Worm (Caenorhabditis elegans): ENCODE data around the gene pqn-32.

The pqn-32 gene

ce11 chrII:13153299-13153698, 45.5 kb downstream of the pqn-32 start, which contains the start of gene spe-18:
spe-18 (minus strand) TSS chrII:13153399.
- TF ChIP-seq F44E2.7 (GFP tag; IDR thresholded peaks at IDR 0.05) = no peak
- TF ChIP-seq snpc-4 (tag; optimal IDR thresholded peaks at IDR 0.05) = no peak
- no peak for TF ChIP-seq ztf-7 (tag; optimal IDR thresholded peaks at IDR 0.05)
- no peak for TF ChIP-seq snpc-1.2 (GFP tag; IDR thresholded peaks at IDR 0.05)
- no peak for TF ChIP-seq ama-1 (optimal IDR thresholded peaks at IDR 0.05)
- no peak for TF ChIP-seq Y105C5A.15 (GFP tag; IDR thresholded peaks at IDR 0.05)
- TF ChIP-seq nhr-42 (GFP tag; IDR thresholded peaks at IDR 0.05) = no peak
- TF ChIP-seq D1046.2 (GFP tag; IDR thresholded peaks at IDR 0.05) = no peak
- no peak for TF ChIP-seq vab-7 (GFP tag; IDR thresholded peaks at IDR 0.05)
- no peak for TF ChIP-seq F49E8.2 (tag; optimal IDR thresholded peaks at IDR 0.05; ENCODE audit: borderline replicate concordance)
- no peak for TF ChIP-seq F37D6.2 (tag; optimal IDR thresholded peaks at IDR 0.05)
- TF ChIP-seq F10B5.3 (tag; optimal IDR thresholded peaks at IDR 0.05) = no peak
- no peak for TF ChIP-seq pqm-1 (tag; optimal IDR thresholded peaks at IDR 0.05)
- TF ChIP-seq arid-1 (GFP tag; conservative IDR thresholded peaks at IDR 0.05) = no peak
- TF ChIP-seq daf-16 (GFP tag; optimal IDR thresholded peaks at IDR 0.05) = no peak
- no peak for TF ChIP-seq daf-16 (tag; optimal IDR thresholded peaks at IDR 0.05)
- TF ChIP-seq mxl-2 (GFP tag; conservative IDR thresholded peaks at IDR 0.05) = no peak
- TF ChIP-seq rbr-2 (tag; optimal IDR thresholded peaks at IDR 0.05) = no peak

- peak; percentile 69 for TF ChIP-seq lin-38 (GFP tag; IDR thresholded peaks at IDR 0.05)
- TF ChIP-seq aha-1 (tag) = no peak
- TF ChIP-seq ztf-11 (tag; optimal IDR thresholded peaks at IDR 0.05) = no peak
These were observed 48.3 kb downstream of the pqn-32 start for ce11 chrII:13156071-13156470.

ce11 chrII:13156971-13157370, 49.2 kb downstream of the pqn-32 start, which contains the start of the genes hpr-17 and F32A11.1:
hpr-17 (minus strand) TSS chrII:13157047.
F32A11.1 (plus strand) TSS chrII:13157329.
- TF ChIP-seq mdt-29 (GFP tag; IDR thresholded peaks at IDR 0.05) (no peak), snpc-1.2 (GFP tag; IDR thresholded peaks at IDR 0.05) (no peak), dmd-9 (GFP tag; IDR thresholded peaks at IDR 0.05) (0 out of 2 replicates have a peak, but pooled peaks have one; percentile 40), lin-29 (GFP tag; IDR thresholded peaks at IDR 0.05) (peak; percentile 36; the same call in 1 of the 2 replicates), pha-4 (GFP tag; IDR thresholded peaks at IDR 0.05) (peak; percentile 64; the same call in 1 of the 2 replicates), pha-4 (tag; optimal IDR thresholded peaks at IDR 0.05) (peak; percentile 54), Y48G9A.11 (GFP tag; IDR thresholded peaks at IDR 0.05) (0 out of 2 replicates have a peak, but pooled peaks have one; percentile 35), lsy-2 (tag; optimal IDR thresholded peaks at IDR 0.05) (peak in 1 of 2 experiments; percentile 89), nhr-48 (tag; optimal IDR thresholded peaks at IDR 0.05) (peak; percentile 46), nhr-76 (tag; optimal IDR thresholded peaks at IDR 0.05) (no peak), lin-39 (tag; optimal IDR thresholded peaks at IDR 0.05) (no peak), unc-130 (GFP tag; optimal IDR thresholded peaks at IDR 0.05) (peak; percentile 0), nhr-10 (tag; optimal IDR thresholded peaks at IDR 0.05) (no peak), Y75B8A.6 (GFP tag; IDR thresholded peaks at IDR 0.05) (no peak), pqm-1 (tag; optimal IDR thresholded peaks at IDR 0.05) (no peak), fkh-10 (GFP tag; optimal IDR thresholded peaks at IDR 0.05) (peak; percentile 68), nhr-102 (tag; optimal IDR thresholded peaks at IDR 0.05) (peak; percentile 77), mdl-1 (tag; optimal IDR thresholded peaks at IDR 0.05) (peak in 1 of 2 experiments; percentile 51), egl-43 (GFP tag; IDR thresholded peaks at IDR 0.05) (no peak; the same call in 1 of the 2 replicates), ceh-28 (tag; optimal IDR thresholded peaks at IDR 0.05) (no peak), R02D3.7 (tag; optimal IDR thresholded peaks at IDR 0.05) (no peak), ceh-20 (GFP tag; IDR thresholded peaks at IDR 0.05) (peak; percentile 71), sdz-12 (GFP tag; optimal IDR thresholded peaks at IDR 0.05) (no peak), madf-5 (GFP tag; IDR thresholded peaks at IDR 0.05) (no peak), ceh-62 (tag; optimal IDR thresholded peaks at IDR 0.05) (no peak), ZK337.2 (GFP tag; IDR thresholded peaks at IDR 0.05) (no peak), mes-2 (tag; optimal IDR thresholded peaks at IDR 0.05; ENCODE audit: poor library complexity, severe bottlenecking) (peak; percentile 80), vab-7 (GFP tag; IDR thresholded peaks at IDR 0.05) (no peak), nhr-237 (tag; optimal IDR thresholded peaks at IDR 0.05) (no peak), F37D6.2 (tag; optimal IDR thresholded peaks at IDR 0.05) (peak; percentile 46), lin-1 (GFP tag; IDR thresholded peaks at IDR 0.05) (no peak), dpl-1 (GFP tag; optimal IDR thresholded peaks at IDR 0.05) (peak; percentile 98), madf-9 (GFP tag; conservative IDR thresholded peaks at IDR 0.05) (peak; percentile 71; the same call in 1 of the 2 replicates)
